In genomic region chr3L:16489283-16489682, dm6 we compare ENCODE assay signal across 1 fruit fly cellular context.
TF ChIP-seq lines count a peak whose summit lies in the region.

No protein-coding gene starts in this region.

TF ChIP-seq in whole organism, embryonic, 481 proteins besides CTCF, POLR2A, EP300 and RAD21 (continued from another document):
- TF ChIP-seq lmd (GFP tag; IDR thresholded peaks at IDR 0.05; lab: Robert Waterston, UW) (0 out of 2 replicates have a peak, but pooled peaks have one; percentile 1), CG10565 (GFP tag; optimal IDR thresholded peaks at IDR 0.05; lab: Kevin White, UChicago) (no peak), CG10959 (GFP tag; IDR thresholded peaks at IDR 0.05; lab: Robert Waterston, UW) (no peak), kni (GFP tag; optimal IDR thresholded peaks at IDR 0.05; lab: Kevin White, UChicago) (peak; percentile 81), D (optimal IDR thresholded peaks at IDR 0.05; lab: Kevin White, UChicago) (peak; percentile 37), D (GFP tag; optimal IDR thresholded peaks at IDR 0.05; lab: Kevin White, UChicago) (no peak), CG2199 (GFP tag; IDR thresholded peaks at IDR 0.05; lab: Robert Waterston, UW) (0 out of 3 replicates have a peak, but pooled peaks have one; percentile 54), chinmo (GFP tag; IDR thresholded peaks at IDR 0.05; lab: Robert Waterston, UW; ENCODE audit: partially characterized antibody) (peak; percentile 91), PHDP (tag; optimal IDR thresholded peaks at IDR 0.05; lab: Kevin White, UChicago) (no peak), Opbp (GFP tag; IDR thresholded peaks at IDR 0.05; lab: Robert Waterston, UW; ENCODE audit: partially characterized antibody) (0 out of 3 replicates have a peak, but pooled peaks have one; percentile 19), Dref (GFP tag; IDR thresholded peaks at IDR 0.05; lab: Robert Waterston, UW) (no peak), Pdp1 (GFP tag; optimal IDR thresholded peaks at IDR 0.05; lab: Kevin White, UChicago) (no peak), Vsx1 (GFP tag; optimal IDR thresholded peaks at IDR 0.05; lab: Kevin White, UChicago) (peak; percentile 60), z (GFP tag; IDR thresholded peaks at IDR 0.05; lab: Robert Waterston, UW) (peak; percentile 81; the same call in 2 of the 3 replicates), CG4282 (GFP tag; optimal IDR thresholded peaks at IDR 0.05; lab: Kevin White, UChicago) (no peak), CG10431 (GFP tag; optimal IDR thresholded peaks at IDR 0.05; lab: Kevin White, UChicago) (no peak), CG4854 (GFP tag; optimal IDR thresholded peaks at IDR 0.05; lab: Kevin White, UChicago) (no peak), crc (GFP tag; optimal IDR thresholded peaks at IDR 0.05; lab: Kevin White, UChicago) (no peak), repo (GFP tag; optimal IDR thresholded peaks at IDR 0.05; lab: Kevin White, UChicago) (no peak), CG12769 (tag; optimal IDR thresholded peaks at IDR 0.05; lab: Kevin White, UChicago) (peak; percentile 23), en (GFP tag; optimal IDR thresholded peaks at IDR 0.05; lab: Kevin White, UChicago) (no peak), CG15479 (GFP tag; optimal IDR thresholded peaks at IDR 0.05; lab: Kevin White, UChicago) (peak; percentile 69), Sry-β (GFP tag; optimal IDR thresholded peaks at IDR 0.05; lab: Kevin White, UChicago) (no peak), CG15514 (GFP tag; optimal IDR thresholded peaks at IDR 0.05; lab: Kevin White, UChicago) (no peak), cad (GFP tag; optimal IDR thresholded peaks at IDR 0.05; lab: Kevin White, UChicago) (no peak), dimm (GFP tag; IDR thresholded peaks at IDR 0.05; lab: Robert Waterston, UW) (no peak), CG43689 (GFP tag; IDR thresholded peaks at IDR 0.05; lab: Robert Waterston, UW) (no peak), ewg (GFP tag; optimal IDR thresholded peaks at IDR 0.05; lab: Kevin White, UChicago) (no peak), Doc2 (GFP tag; IDR thresholded peaks at IDR 0.05; lab: Robert Waterston, UW) (no peak), CG1603 (tag; optimal IDR thresholded peaks at IDR 0.05; lab: Kevin White, UChicago) (no peak), chm (GFP tag; IDR thresholded peaks at IDR 0.05; lab: Robert Waterston, UW) (0 out of 2 replicates have a peak, but pooled peaks have one; percentile 14), corto (GFP tag; optimal IDR thresholded peaks at IDR 0.05; lab: Kevin White, UChicago) (no peak), sob (GFP tag; IDR thresholded peaks at IDR 0.05; lab: Robert Waterston, UW) (peak; percentile 40), Dad (GFP tag; optimal IDR thresholded peaks at IDR 0.05; lab: Kevin White, UChicago) (no peak), oc (tag; optimal IDR thresholded peaks at IDR 0.05; lab: Kevin White, UChicago) (peak; percentile 30), eyg (GFP tag; optimal IDR thresholded peaks at IDR 0.05; lab: Kevin White, UChicago) (no peak), CG34224 (GFP tag; IDR thresholded peaks at IDR 0.05; lab: Robert Waterston, UW; ENCODE audit: partially characterized antibody) (no peak), tll (GFP tag; optimal IDR thresholded peaks at IDR 0.05; lab: Kevin White, UChicago) (peak in 1 of 2 experiments; percentile 84), zen (tag; optimal IDR thresholded peaks at IDR 0.05; lab: Kevin White, UChicago) (peak; percentile 71), toy (GFP tag; IDR thresholded peaks at IDR 0.05; lab: Robert Waterston, UW) (no peak), CG6254 (GFP tag; optimal IDR thresholded peaks at IDR 0.05; lab: Kevin White, UChicago) (no peak), luna (GFP tag; optimal IDR thresholded peaks at IDR 0.05; lab: Kevin White, UChicago) (no peak), cwo (GFP tag; optimal IDR thresholded peaks at IDR 0.05; lab: Kevin White, UChicago) (no peak), Rx (GFP tag; IDR thresholded peaks at IDR 0.05; lab: Robert Waterston, UW) (no peak), CG5953 (GFP tag; IDR thresholded peaks at IDR 0.05; lab: Robert Waterston, UW) (no peak), fd3F (GFP tag; optimal IDR thresholded peaks at IDR 0.05; lab: Kevin White, UChicago) (no peak), Atf-2 (GFP tag; optimal IDR thresholded peaks at IDR 0.05; lab: Kevin White, UChicago) (no peak), CG3838 (GFP tag; optimal IDR thresholded peaks at IDR 0.05; lab: Kevin White, UChicago) (no peak), NfI (GFP tag; optimal IDR thresholded peaks at IDR 0.05; lab: Kevin White, UChicago) (no peak), C15 (GFP tag; IDR thresholded peaks at IDR 0.05; lab: Robert Waterston, UW) (no peak), Side (GFP tag; optimal IDR thresholded peaks at IDR 0.05; lab: Kevin White, UChicago) (no peak), GATAe (GFP tag; conservative IDR thresholded peaks at IDR 0.05; lab: Robert Waterston, UW) (no peak), HHEX (GFP tag; optimal IDR thresholded peaks at IDR 0.05; lab: Kevin White, UChicago) (no peak), bowl (GFP tag; IDR thresholded peaks at IDR 0.05; lab: Robert Waterston, UW) (peak; percentile 83; the same call in 1 of the 2 replicates), CG9876 (GFP tag; optimal IDR thresholded peaks at IDR 0.05; lab: Kevin White, UChicago) (no peak), HLH54F (GFP tag; optimal IDR thresholded peaks at IDR 0.05; lab: Kevin White, UChicago) (no peak), abd-A (tag; optimal IDR thresholded peaks at IDR 0.05; lab: Kevin White, UChicago) (peak; percentile 37), Sry-δ (GFP tag; optimal IDR thresholded peaks at IDR 0.05; lab: Kevin White, UChicago) (no peak), YL-1 (GFP tag; optimal IDR thresholded peaks at IDR 0.05; lab: Kevin White, UChicago) (no peak), CG17361 (GFP tag; IDR thresholded peaks at IDR 0.05; lab: Robert Waterston, UW) (no peak), Nf-YA (GFP tag; IDR thresholded peaks at IDR 0.05; lab: Robert Waterston, UW) (peak; percentile 19; the same call in 1 of the 2 replicates), grn (GFP tag; optimal IDR thresholded peaks at IDR 0.05; lab: Kevin White, UChicago) (peak; percentile 88), HLHmδ (GFP tag; optimal IDR thresholded peaks at IDR 0.05; lab: Kevin White, UChicago) (peak; percentile 51), run (tag; optimal IDR thresholded peaks at IDR 0.05; lab: Kevin White, UChicago) (peak; percentile 75), CG10654 (GFP tag; optimal IDR thresholded peaks at IDR 0.05; lab: Kevin White, UChicago) (no peak), CG34376 (GFP tag; optimal IDR thresholded peaks at IDR 0.05; lab: Kevin White, UChicago) (no peak), CG8281 (tag; optimal IDR thresholded peaks at IDR 0.05; lab: Kevin White, UChicago) (peak; percentile 71), Nf-YB (GFP tag; optimal IDR thresholded peaks at IDR 0.05; lab: Kevin White, UChicago) (no peak), Sox102F (GFP tag; optimal IDR thresholded peaks at IDR 0.05; lab: Kevin White, UChicago) (no peak)
TF ChIP-seq in whole organism, embryonic: peak in this region for 31.
